Fruit fly (Drosophila melanogaster) whole organism, embryonic: Measurements from ENCODE around the gene Tep4.

ENCODE experiments used
- Ada2b ChIP-seq: fragments of 200-800 bp; sonication (Bioruptor generic); IDR thresholded peaks from 2 replicates; pipeline ENCODE4 v1.3.6; 2022; ENCODE audit warnings: missing biosample characterization, missing genetic modification characterization
- CG10462 ChIP-seq: fragments of 200-800 bp; sonication (Bioruptor generic); optimal IDR thresholded peaks from 2 replicates; lab custom pipeline; 2016; ENCODE audit warnings: missing biosample characterization, missing genetic modification characterization
- CG10654 ChIP-seq: fragments of 200-800 bp; sonication (Bioruptor generic); optimal IDR thresholded peaks from 2 replicates; lab custom pipeline; 2016; ENCODE audit warnings: missing biosample characterization, missing genetic modification characterization
- CG11247 ChIP-seq: fragments of 200-800 bp; sonication (Bioruptor generic); IDR thresholded peaks from 2 replicates; pipeline ENCODE4 v1.3.6; 2022; ENCODE audit warnings: missing biosample characterization, missing genetic modification characterization
- CG11695 ChIP-seq: fragments of 200-800 bp; sonication (Bioruptor generic); IDR thresholded peaks from 3 replicates; pipeline ENCODE4 v1.3.6; 2022; ENCODE audit warnings: missing biosample characterization, missing genetic modification characterization
- CG11696 ChIP-seq: fragments of 200-800 bp; sonication (Bioruptor generic); IDR thresholded peaks from 2 replicates; pipeline ENCODE4 v1.3.6; 2022; ENCODE audit warnings: missing biosample characterization, missing genetic modification characterization
- CG12299 ChIP-seq: fragments of 200-800 bp; sonication (Bioruptor generic); optimal IDR thresholded peaks from 2 replicates; lab custom pipeline; 2018; ENCODE audit warnings: missing biosample characterization, mild to moderate bottlenecking, missing genetic modification characterization
- CG13624 ChIP-seq: fragments of 200-800 bp; sonication (Bioruptor generic); optimal IDR thresholded peaks from 2 replicates; lab custom pipeline; 2016; ENCODE audit warnings: missing biosample characterization, missing genetic modification characterization
- CG13775 ChIP-seq: fragments of 200-800 bp; sonication (Bioruptor generic); optimal IDR thresholded peaks from 3 replicates; lab custom pipeline; 2017; ENCODE audit warnings: missing biosample characterization, mild to moderate bottlenecking, missing genetic modification characterization
- CG13894 ChIP-seq: fragments of 200-800 bp; sonication (Bioruptor generic); optimal IDR thresholded peaks from 3 replicates; lab custom pipeline; 2018; ENCODE audit warnings: missing biosample characterization, mild to moderate bottlenecking, missing genetic modification characterization, moderate library complexity
- CG14441 ChIP-seq: fragments of 200-800 bp; sonication (Bioruptor generic); IDR thresholded peaks from 2 replicates; pipeline ENCODE4 v1.3.6; 2022; ENCODE audit warnings: missing biosample characterization, missing genetic modification characterization
- CG1602 ChIP-seq: fragments of 200-800 bp; sonication (Bioruptor generic); optimal IDR thresholded peaks from 3 replicates; lab custom pipeline; 2016; ENCODE audit warnings: missing biosample characterization, missing genetic modification characterization
- CG17612 ChIP-seq: fragments of 200-800 bp; sonication (Bioruptor generic); IDR thresholded peaks from 2 replicates; pipeline ENCODE4 v1.3.6; 2022; ENCODE audit warnings: missing biosample characterization, missing genetic modification characterization
- CG1832 ChIP-seq: fragments of 200-800 bp; sonication (Bioruptor generic); optimal IDR thresholded peaks from 2 replicates; lab custom pipeline; 2017; ENCODE audit warnings: missing biosample characterization, mild to moderate bottlenecking, missing genetic modification characterization, inconsistent platforms
- CG18764 ChIP-seq: fragments of 200-800 bp; sonication (Bioruptor generic); optimal IDR thresholded peaks from 3 replicates; lab custom pipeline; 2016; ENCODE audit warnings: missing biosample characterization, missing genetic modification characterization
- CG2875 ChIP-seq: fragments of 200-800 bp; sonication (Bioruptor generic); optimal IDR thresholded peaks from 2 replicates; lab custom pipeline; 2017; ENCODE audit warnings: missing biosample characterization, mild to moderate bottlenecking, missing genetic modification characterization, missing genetic modification reagents
- CG31224 ChIP-seq: fragments of 200-800 bp; sonication (Bioruptor generic); IDR thresholded peaks from 2 replicates; pipeline ENCODE4 v1.3.6; 2022; ENCODE audit warnings: missing biosample characterization, missing genetic modification characterization
- CG31365 ChIP-seq: fragments of 200-800 bp; sonication (Bioruptor generic); optimal IDR thresholded peaks from 2 replicates; lab custom pipeline; 2018; ENCODE audit warnings: missing biosample characterization, mild to moderate bottlenecking, missing genetic modification characterization
- CG32772 ChIP-seq: fragments of 200-800 bp; sonication (Bioruptor generic); IDR thresholded peaks from 2 replicates; pipeline ENCODE4 v1.3.6; 2022; ENCODE audit warnings: missing biosample characterization, missing genetic modification characterization
- CG34376 ChIP-seq: fragments of 200-800 bp; sonication (Bioruptor generic); optimal IDR thresholded peaks from 2 replicates; lab custom pipeline; 2018; ENCODE audit warnings: missing biosample characterization, mild to moderate bottlenecking, missing genetic modification characterization
- CG42726 ChIP-seq: fragments of 200-800 bp; sonication (Bioruptor generic); IDR thresholded peaks from 2 replicates; pipeline ENCODE4 v1.3.6; 2022; ENCODE audit warnings: missing biosample characterization, missing genetic modification characterization; ENCODE audit not compliant: partially characterized antibody
- CG43689 ChIP-seq: fragments of 200-800 bp; sonication (Bioruptor generic); IDR thresholded peaks from 2 replicates; pipeline ENCODE4 v1.3.6; 2022; ENCODE audit warnings: missing biosample characterization, missing genetic modification characterization
- CG7357 ChIP-seq: fragments of 200-800 bp; sonication (Bioruptor generic); IDR thresholded peaks from 3 replicates; pipeline ENCODE4 v1.3.6; 2022; ENCODE audit warnings: missing biosample characterization, missing genetic modification characterization
- CG8478 ChIP-seq: fragments of >200 bp; optimal IDR thresholded peaks from 2 replicates; lab custom pipeline; 2018
- D19A ChIP-seq: fragments of 200-800 bp; optimal IDR thresholded peaks from 3 replicates; lab custom pipeline; 2019; ENCODE audit warnings: missing biosample characterization, mild to moderate bottlenecking, missing genetic modification characterization, moderate library complexity
- Elba2 ChIP-seq: fragments of 200-800 bp; sonication (Bioruptor generic); optimal IDR thresholded peaks from 3 replicates; lab custom pipeline; 2016; ENCODE audit warnings: missing biosample characterization, missing genetic modification characterization
- HmgZ ChIP-seq: fragments of 200-800 bp; sonication (Bioruptor generic); optimal IDR thresholded peaks from 2 replicates; lab custom pipeline; 2018; ENCODE audit warnings: missing biosample characterization, mild to moderate bottlenecking, missing genetic modification characterization
- Hmr ChIP-seq: fragments of 200-800 bp; sonication (Bioruptor generic); optimal IDR thresholded peaks from 3 replicates; lab custom pipeline; 2017; ENCODE audit warnings: mild to moderate bottlenecking, missing biosample characterization, missing genetic modification reagents, missing genetic modification characterization
- Lim3 ChIP-seq: fragments of 200-800 bp; sonication (Bioruptor generic); IDR thresholded peaks from 2 replicates; pipeline ENCODE4 v1.3.6; 2022; ENCODE audit warnings: missing biosample characterization, missing genetic modification characterization
- Mad ChIP-seq: fragments of 200-800 bp; sonication (Bioruptor generic); optimal IDR thresholded peaks from 2 replicates; lab custom pipeline; 2016; ENCODE audit warnings: missing biosample characterization, missing genetic modification characterization
- Med ChIP-seq: fragments of 200-800 bp; sonication (Bioruptor generic); peaks from one replicate; lab custom pipeline; 2016; ENCODE audit warnings: missing biosample characterization, missing genetic modification characterization, mild to moderate bottlenecking, inconsistent platforms, moderate library complexity
- NC2β ChIP-seq: fragments of 200-800 bp; sonication (Bioruptor generic); optimal IDR thresholded peaks from 2 replicates; lab custom pipeline; 2016; ENCODE audit warnings: missing biosample characterization, missing genetic modification characterization
- Ravus ChIP-seq: fragments of 200-800 bp; sonication (Bioruptor generic); IDR thresholded peaks from 2 replicates; pipeline ENCODE4 v1.3.6; 2022; ENCODE audit warnings: missing biosample characterization, missing genetic modification characterization
- Ssrp ChIP-seq: fragments of 200-800 bp; sonication (Bioruptor generic); optimal IDR thresholded peaks from 2 replicates; lab custom pipeline; 2018; ENCODE audit warnings: missing biosample characterization, mild to moderate bottlenecking, missing genetic modification characterization, moderate library complexity
- Taf1 ChIP-seq: fragments of 200-800 bp; sonication (Bioruptor generic); IDR thresholded peaks from 2 replicates; pipeline ENCODE4 v1.3.6; 2022; ENCODE audit warnings: missing biosample characterization, missing genetic modification characterization
- Vsx1 ChIP-seq: fragments of 200-800 bp; sonication (Bioruptor generic); optimal IDR thresholded peaks from 2 replicates; lab custom pipeline; 2017; ENCODE audit warnings: missing biosample characterization, mild to moderate bottlenecking, missing genetic modification characterization, missing genetic modification reagents
- ase ChIP-seq: fragments of 200-800 bp; sonication (Bioruptor generic); IDR thresholded peaks from 3 replicates; pipeline ENCODE4 v1.3.6; 2022; ENCODE audit warnings: missing biosample characterization, missing genetic modification characterization
- bigmax ChIP-seq: fragments of 200-800 bp; sonication (Bioruptor generic); optimal IDR thresholded peaks from 2 replicates; lab custom pipeline; 2018; ENCODE audit warnings: missing biosample characterization, mild to moderate bottlenecking, missing genetic modification characterization
- cad ChIP-seq: fragments of >200 bp; optimal IDR thresholded peaks from 2 replicates; lab custom pipeline; 2017; ENCODE audit warnings: missing biosample characterization, missing genetic modification characterization
- cas ChIP-seq: fragments of 200-800 bp; sonication (Bioruptor generic); IDR thresholded peaks from 2 replicates; pipeline ENCODE4 v1.3.6; 2022; ENCODE audit warnings: missing biosample characterization, missing genetic modification characterization
- dimm ChIP-seq: fragments of 200-800 bp; sonication (Bioruptor generic); IDR thresholded peaks from 2 replicates; pipeline ENCODE4 v1.3.6; 2022; ENCODE audit warnings: missing biosample characterization, missing genetic modification characterization
- fru ChIP-seq: fragments of >200 bp; optimal IDR thresholded peaks from 2 replicates; lab custom pipeline; 2017
- gsb ChIP-seq: fragments of 200-800 bp; sonication (Bioruptor generic); IDR thresholded peaks from 2 replicates; pipeline ENCODE4 v1.3.6; 2022; ENCODE audit warnings: missing biosample characterization, missing genetic modification characterization
- inv ChIP-seq: fragments of 200-800 bp; sonication (Bioruptor generic); IDR thresholded peaks from 2 replicates; pipeline ENCODE4 v1.3.6; 2022; ENCODE audit warnings: missing biosample characterization, missing genetic modification characterization; ENCODE audit not compliant: partially characterized antibody
- klu ChIP-seq: fragments of 200-800 bp; sonication (Bioruptor generic); IDR thresholded peaks from 2 replicates; pipeline ENCODE4 v1.3.6; 2022; ENCODE audit warnings: missing biosample characterization, missing genetic modification characterization
- phol ChIP-seq: fragments of 200-800 bp; sonication (Bioruptor generic); optimal IDR thresholded peaks from 3 replicates; lab custom pipeline; 2018; ENCODE audit warnings: missing biosample characterization, mild to moderate bottlenecking, missing genetic modification characterization, moderate library complexity
- pum ChIP-seq: fragments of 200-800 bp; sonication (Bioruptor generic); optimal IDR thresholded peaks from 2 replicates; lab custom pipeline; 2016; ENCODE audit warnings: missing biosample characterization, missing genetic modification characterization
- scrt ChIP-seq: fragments of 200-800 bp; sonication (Bioruptor generic); optimal IDR thresholded peaks from 2 replicates; lab custom pipeline; 2018; ENCODE audit warnings: missing biosample characterization, mild to moderate bottlenecking, missing genetic modification characterization, moderate library complexity
- so ChIP-seq: fragments of 200-800 bp; sonication (Bioruptor generic); IDR thresholded peaks from 3 replicates; pipeline ENCODE4 v1.3.6; 2022; ENCODE audit warnings: missing biosample characterization, missing genetic modification characterization
- tup ChIP-seq: fragments of 200-800 bp; sonication (Bioruptor generic); optimal IDR thresholded peaks from 2 replicates; lab custom pipeline; 2016; ENCODE audit warnings: missing biosample characterization, mild to moderate bottlenecking, missing genetic modification characterization, moderate library complexity
- yki ChIP-seq: fragments of >200 bp; optimal IDR thresholded peaks from 3 replicates; lab custom pipeline; 2018

The Tep4 gene

dm6 chr2L:19546869-19547710 is 1.2 kb upstream of the Tep4 start, which contains the start of gene CG10337 (continued):
- TF ChIP-seq CG34376 (GFP tag; lab: Kevin White, UChicago) (peak; percentile 54), CG11695 (GFP tag; lab: Robert Waterston, UW) (peak; percentile 54; the same call in 1 of the 3 replicates), HmgZ (tag; lab: Kevin White, UChicago) (peak; percentile 18), CG10654 (GFP tag; lab: Kevin White, UChicago) (peak; percentile 11), Vsx1 (GFP tag; lab: Kevin White, UChicago) (peak; percentile 22), Hmr (peak; percentile 70), CG11696 (GFP tag; lab: Robert Waterston, UW) (no peak), CG11247 (GFP tag; lab: Robert Waterston, UW) (no peak), CG1602 (GFP tag; lab: Kevin White, UChicago) (peak; percentile 6), fru (lab: Kevin White, UChicago) (no peak), klu (GFP tag; lab: Robert Waterston, UW) (no peak), CG1832 (no peak), phol (tag; lab: Kevin White, UChicago) (peak; percentile 29), CG31224 (GFP tag; lab: Robert Waterston, UW) (peak; percentile 31; the same call in 1 of the 2 replicates), CG13894 (tag; lab: Kevin White, UChicago) (peak; percentile 39), Elba2 (GFP tag; lab: Kevin White, UChicago) (no peak), yki (lab: Kevin White, UChicago) (no peak), CG13624 (GFP tag; lab: Kevin White, UChicago) (no peak), inv (GFP tag; lab: Robert Waterston, UW) (no peak), tup (GFP tag; lab: Kevin White, UChicago) (no peak), dimm (GFP tag; lab: Robert Waterston, UW) (no peak), bigmax (no peak), CG8478 (lab: Kevin White, UChicago) (no peak), Lim3 (GFP tag; lab: Robert Waterston, UW) (no peak), CG18764 (GFP tag; lab: Kevin White, UChicago) (no peak), CG31365 (tag; lab: Kevin White, UChicago) (no peak), cas (GFP tag; lab: Robert Waterston, UW) (no peak), Taf1 (GFP tag; lab: Robert Waterston, UW) (no peak), so (GFP tag; lab: Robert Waterston, UW) (peak; percentile 71), scrt (GFP tag; lab: Kevin White, UChicago) (peak; percentile 11), Ada2b (GFP tag; lab: Robert Waterston, UW) (peak; percentile 55), NC2β (GFP tag; lab: Kevin White, UChicago) (no peak), CG13775 (GFP tag; lab: Kevin White, UChicago) (peak; percentile 8), CG14441 (GFP tag; lab: Robert Waterston, UW) (peak; percentile 54; the same call in 1 of the 2 replicates), CG43689 (GFP tag; lab: Robert Waterston, UW) (no peak), gsb (GFP tag; lab: Robert Waterston, UW) (no peak; the same call in 1 of the 2 replicates), cad (GFP tag; lab: Kevin White, UChicago) (no peak), Ssrp (tag; lab: Kevin White, UChicago) (no peak), CG2875 (GFP tag; lab: Kevin White, UChicago) (peak; percentile 22), CG7357 (no peak), ase (GFP tag; lab: Robert Waterston, UW) (no peak), CG17612 (GFP tag; lab: Robert Waterston, UW) (no peak), Mad (GFP tag; lab: Kevin White, UChicago) (no peak), CG12299 (tag; lab: Kevin White, UChicago) (peak; percentile 57), Ravus (GFP tag; lab: Robert Waterston, UW) (no peak), CG32772 (GFP tag; lab: Robert Waterston, UW) (no peak), CG42726 (GFP tag; lab: Robert Waterston, UW) (no peak), CG10462 (no peak), Med (GFP tag; lab: Kevin White, UChicago) (peak; percentile 83), D19A (tag; lab: Kevin White, UChicago) (peak; percentile 40), pum (GFP tag; lab: Kevin White, UChicago) (no peak)
